Worm (Caenorhabditis elegans) whole organism, early embryonic: ENCODE results near the gene tomm-7.

Experiments used
- aly-1 ChIP-seq: sonication (generic microtip); optimal IDR thresholded peaks from 2 replicates; lab custom pipeline; 2016; ENCODE audit warnings: missing genetic modification characterization, missing compliant biosample characterization
- ama-1 ChIP-seq: fragments of 150-350 bp; optimal IDR thresholded peaks from 2 replicates; lab custom pipeline; 2014
- ceh-13 ChIP-seq: fragments of 200-800 bp; sonication (Bioruptor generic); optimal IDR thresholded peaks from 2 replicates; lab custom pipeline; 2018; ENCODE audit warnings: mild to moderate bottlenecking, missing genetic modification characterization, missing compliant biosample characterization
- ceh-36 ChIP-seq: sonication (generic microtip); optimal IDR thresholded peaks from 2 replicates; lab custom pipeline; 2016; ENCODE audit warnings: missing genetic modification characterization, inconsistent platforms, missing compliant biosample characterization
- ets-7 ChIP-seq: sonication (generic microtip); optimal IDR thresholded peaks from 2 replicates; lab custom pipeline; 2016; ENCODE audit warnings: missing genotype, missing genetic modification characterization, missing compliant biosample characterization
- flt-1 ChIP-seq: fragments of 200-800 bp; sonication (Bioruptor generic); IDR thresholded peaks from 2 replicates; pipeline ENCODE4 v1.3.6; 2022; ENCODE audit warnings: missing genetic modification characterization, missing compliant biosample characterization
- hmg-4 ChIP-seq: fragments of 200-800 bp; sonication (Bioruptor generic); optimal IDR thresholded peaks from 2 replicates; lab custom pipeline; 2018; ENCODE audit warnings: mild to moderate bottlenecking, missing genetic modification characterization, missing compliant biosample characterization
- hnd-1 ChIP-seq: sonication (generic microtip); optimal IDR thresholded peaks from 2 replicates; lab custom pipeline; 2016; ENCODE audit warnings: missing genetic modification characterization, missing compliant biosample characterization
- pes-1 ChIP-seq: fragments of 200-800 bp; sonication (Bioruptor generic); IDR thresholded peaks from 2 replicates; pipeline ENCODE4 v1.3.6; 2022; ENCODE audit warnings: missing genetic modification reagents, missing genetic modification characterization, missing compliant biosample characterization
- tbx-11 ChIP-seq: fragments of 200-800 bp; sonication (Bioruptor generic); IDR thresholded peaks from 2 replicates; pipeline ENCODE4 v1.3.6; 2022; ENCODE audit warnings: missing genetic modification characterization, missing compliant biosample characterization
- tbx-37 ChIP-seq: fragments of 200-800 bp; sonication (Bioruptor generic); conservative IDR thresholded peaks from 2 replicates; pipeline ENCODE4 v1.3.6; 2022; ENCODE audit warnings: missing genetic modification reagents, missing genetic modification characterization, missing compliant biosample characterization
- tra-4 ChIP-seq: sonication (generic microtip); optimal IDR thresholded peaks from 2 replicates; lab custom pipeline; 2017; ENCODE audit warnings: missing genetic modification characterization, missing compliant biosample characterization

DNA sequence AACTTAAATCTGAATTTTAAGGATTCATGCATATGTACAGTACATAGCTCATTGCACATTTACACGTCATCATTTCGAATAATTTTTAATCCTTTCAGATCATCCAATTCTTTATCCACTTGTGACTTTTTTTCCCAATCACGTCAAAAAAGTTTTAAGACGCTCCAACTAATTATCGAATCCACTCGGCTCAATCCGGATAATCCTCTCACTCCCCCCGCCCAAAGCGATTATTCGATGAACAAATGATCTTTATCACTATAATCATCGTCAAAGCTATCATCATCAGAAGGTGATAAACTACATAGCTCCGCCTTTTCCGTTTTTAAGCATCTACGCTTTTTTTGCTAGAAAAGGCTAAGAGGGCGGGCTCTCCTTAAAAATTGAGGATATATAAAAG is 21.8 kb upstream of the tomm-7 start:
- no peak for TF ChIP-seq ama-1
- TF ChIP-seq ceh-36 (tag; lab: Kevin White, UChicago), result no peak
- TF ChIP-seq flt-1, result no peak
- TF ChIP-seq hmg-4, result no peak
- no peak for TF ChIP-seq aly-1 (tag; lab: Kevin White, UChicago)
- no peak for TF ChIP-seq hnd-1
- TF ChIP-seq tbx-11 (GFP tag; lab: Robert Waterston, UW), result no peak
- TF ChIP-seq ets-7, result no peak
- TF ChIP-seq tbx-37, result no peak
- TF ChIP-seq tra-4 (tag; lab: Kevin White, UChicago), result no peak
- TF ChIP-seq ceh-13 (GFP tag; lab: Kevin White, UChicago), result no peak
- TF ChIP-seq pes-1 (GFP tag; lab: Robert Waterston, UW), result no peak
